Fruit fly (Drosophila melanogaster) whole organism, adult: Measurements from ENCODE around the gene AdoR.

Source experiments
- CG11617 ChIP-seq: fragments of 200-800 bp; sonication (Bioruptor generic); optimal IDR thresholded peaks from 2 replicates; lab custom pipeline; 2017; ENCODE audit warnings: mild to moderate bottlenecking, missing biosample characterization, missing genetic modification reagents, missing genetic modification characterization
- CG12768 ChIP-seq: fragments of 200-800 bp; sonication (Bioruptor generic); optimal IDR thresholded peaks from 2 replicates; lab custom pipeline; 2017; ENCODE audit warnings: missing biosample characterization, missing genetic modification characterization, mild to moderate bottlenecking, moderate library complexity, missing genetic modification reagents
- CG14711 ChIP-seq: fragments of 200-800 bp; sonication (Bioruptor generic); optimal IDR thresholded peaks from 2 replicates; lab custom pipeline; 2018; ENCODE audit warnings: missing biosample characterization, mild to moderate bottlenecking, missing genetic modification characterization, moderate library complexity
- CG1620 ChIP-seq: fragments of 200-800 bp; sonication (Bioruptor generic); optimal IDR thresholded peaks from 2 replicates; lab custom pipeline; 2016; ENCODE audit warnings: missing biosample characterization, missing genetic modification characterization
- CG33017 ChIP-seq: fragments of 200-800 bp; sonication (Bioruptor generic); optimal IDR thresholded peaks from 2 replicates; lab custom pipeline; 2018; ENCODE audit warnings: missing biosample characterization, mild to moderate bottlenecking, missing genetic modification characterization, moderate library complexity
- CG5204 ChIP-seq: fragments of 200-800 bp; sonication (Bioruptor generic); optimal IDR thresholded peaks from 2 replicates; lab custom pipeline; 2016; ENCODE audit warnings: missing biosample characterization, missing genetic modification characterization
- CG7045 ChIP-seq: fragments of 200-800 bp; sonication (Bioruptor generic); optimal IDR thresholded peaks from 2 replicates; lab custom pipeline; 2017; ENCODE audit warnings: missing biosample characterization, mild to moderate bottlenecking, missing genetic modification characterization
- CG7101 ChIP-seq: fragments of 200-800 bp; sonication (Bioruptor generic); optimal IDR thresholded peaks from 2 replicates; lab custom pipeline; 2018; ENCODE audit warnings: missing biosample characterization, mild to moderate bottlenecking, missing genetic modification characterization, moderate library complexity
- Clk ChIP-seq: fragments of 200-800 bp; sonication (Bioruptor generic); optimal IDR thresholded peaks from 2 replicates; lab custom pipeline; 2017; ENCODE audit warnings: missing biosample characterization, missing genetic modification characterization
- Crg-1 ChIP-seq: fragments of 200-800 bp; sonication (Bioruptor generic); optimal IDR thresholded peaks from 2 replicates; lab custom pipeline; 2016; ENCODE audit warnings: missing biosample characterization, missing genetic modification characterization
- Hr96 ChIP-seq: fragments of 200-800 bp; sonication (Bioruptor generic); optimal IDR thresholded peaks from 2 replicates; lab custom pipeline; 2016; ENCODE audit warnings: missing biosample characterization, missing genetic modification characterization
- Mnt ChIP-seq: fragments of 200-800 bp; sonication (Bioruptor generic); optimal IDR thresholded peaks from 2 replicates; lab custom pipeline; 2016; ENCODE audit warnings: missing biosample characterization, mild to moderate bottlenecking, missing genetic modification characterization
- bab1 ChIP-seq: fragments of 200-800 bp; sonication (Bioruptor generic); optimal IDR thresholded peaks from 3 replicates; lab custom pipeline; 2019; ENCODE audit warnings: missing biosample characterization, mild to moderate bottlenecking, missing genetic modification characterization, moderate library complexity
- cic ChIP-seq: fragments of 200-800 bp; sonication (Bioruptor generic); optimal IDR thresholded peaks from 2 replicates; lab custom pipeline; 2017; ENCODE audit warnings: missing biosample characterization, mild to moderate bottlenecking, missing genetic modification characterization, moderate library complexity
- cnc ChIP-seq, 2 experiments: fragments of >200 bp; optimal IDR thresholded peaks; 2 replicates each; lab custom pipeline; 2017
- kay ChIP-seq: fragments of 200-800 bp; sonication (Bioruptor generic); peaks from one replicate; lab custom pipeline; 2016; ENCODE audit warnings: missing biosample characterization, missing genetic modification characterization, borderline replicate concordance
- ovo ChIP-seq: fragments of 200-800 bp; sonication (Bioruptor generic); optimal IDR thresholded peaks from 2 replicates; lab custom pipeline; 2016; ENCODE audit warnings: missing biosample characterization, missing genetic modification characterization
- pad ChIP-seq: fragments of 200-800 bp; sonication (Bioruptor generic); optimal IDR thresholded peaks from 3 replicates; lab custom pipeline; 2017; ENCODE audit warnings: missing biosample characterization, missing genetic modification characterization, mild to moderate bottlenecking, moderate library complexity, missing genetic modification reagents
- tj ChIP-seq: fragments of 200-800 bp; sonication (Bioruptor generic); optimal IDR thresholded peaks from 3 replicates; lab custom pipeline; 2017; ENCODE audit warnings: missing biosample characterization, mild to moderate bottlenecking, missing genetic modification characterization, moderate library complexity
- toe ChIP-seq: fragments of 200-800 bp; sonication (Bioruptor generic); optimal IDR thresholded peaks from 2 replicates; lab custom pipeline; 2016; ENCODE audit warnings: missing biosample characterization, missing genetic modification characterization

AdoR gene

DNA sequence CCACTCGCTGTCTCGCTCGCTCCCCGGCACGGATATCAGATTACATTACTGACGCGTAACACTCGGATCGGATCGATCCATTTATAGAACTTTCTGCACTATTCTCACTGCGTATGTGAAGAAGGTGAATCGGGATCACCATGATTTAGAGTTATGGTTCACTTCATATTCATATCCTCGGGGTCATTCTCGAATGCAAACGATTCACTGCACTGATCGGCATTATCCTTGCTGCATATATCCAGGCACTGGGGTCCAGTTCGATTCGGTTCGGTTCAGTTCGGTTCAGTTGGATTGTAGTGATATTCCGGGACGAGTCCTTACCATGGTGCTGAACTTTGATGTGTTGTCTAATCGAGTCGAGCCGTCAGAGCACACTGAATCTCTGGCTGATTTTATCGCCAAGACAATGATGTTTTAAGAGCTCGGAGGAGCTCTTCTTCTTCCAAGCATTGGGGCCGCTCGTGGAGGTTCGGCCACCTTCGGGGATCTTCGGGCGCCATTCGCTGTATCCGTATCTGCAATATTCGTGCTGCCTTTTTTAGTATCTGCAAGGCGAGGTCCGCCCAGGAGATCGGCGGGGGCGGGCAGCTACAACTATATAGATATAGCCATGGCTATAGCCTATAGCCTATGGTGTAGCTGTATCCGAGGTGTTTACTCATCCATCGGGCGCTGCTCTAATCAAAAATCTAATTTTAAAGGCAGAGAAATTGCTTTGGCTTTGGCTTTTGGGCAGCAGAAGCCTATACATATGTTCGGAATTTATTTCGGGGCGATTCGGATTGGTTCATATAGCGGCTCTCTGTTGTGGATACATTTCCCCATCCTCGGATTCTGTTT, 25.0 kb upstream of the AdoR start, which contains the start of gene Mlc2:
Gene Mlc2, minus strand, starts transcription at position 392 of the 843 bp plus-strand sequence.
- TF ChIP-seq pad (GFP tag; lab: Kevin White, UChicago) (peak; percentile 42), CG1620 (no peak)

dm6 chr3R:30170671-30171667, 21.6 kb upstream of the AdoR start, which contains the start of gene Rsod:
Gene Rsod, minus strand, starts transcription at chr3R:30171207.
- TF ChIP-seq cic (GFP tag; lab: Kevin White, UChicago), result no peak
- no peak for TF ChIP-seq Mnt (GFP tag; lab: Kevin White, UChicago)
- no peak for TF ChIP-seq Clk (GFP tag; lab: Kevin White, UChicago)
- TF ChIP-seq Hr96 (GFP tag; lab: Kevin White, UChicago), result no peak
- no peak for TF ChIP-seq tj (GFP tag; lab: Kevin White, UChicago)
- no peak for TF ChIP-seq toe (GFP tag; lab: Kevin White, UChicago)
- no peak for TF ChIP-seq CG1620
- no peak for TF ChIP-seq CG7045 (GFP tag; lab: Kevin White, UChicago)
- no peak for TF ChIP-seq CG33017
- no peak for TF ChIP-seq CG5204 (GFP tag; lab: Kevin White, UChicago)
- TF ChIP-seq kay (GFP tag; lab: Kevin White, UChicago), result no peak
- no peak for TF ChIP-seq CG12768 (GFP tag; lab: Kevin White, UChicago)
- TF ChIP-seq CG11617 (GFP tag; lab: Kevin White, UChicago), result no peak
- TF ChIP-seq Crg-1 (GFP tag; lab: Kevin White, UChicago), result no peak
- TF ChIP-seq cnc (optimal IDR thresholded peaks at IDR 0.05; lab: Kevin White, UChicago), result no peak

DNA sequence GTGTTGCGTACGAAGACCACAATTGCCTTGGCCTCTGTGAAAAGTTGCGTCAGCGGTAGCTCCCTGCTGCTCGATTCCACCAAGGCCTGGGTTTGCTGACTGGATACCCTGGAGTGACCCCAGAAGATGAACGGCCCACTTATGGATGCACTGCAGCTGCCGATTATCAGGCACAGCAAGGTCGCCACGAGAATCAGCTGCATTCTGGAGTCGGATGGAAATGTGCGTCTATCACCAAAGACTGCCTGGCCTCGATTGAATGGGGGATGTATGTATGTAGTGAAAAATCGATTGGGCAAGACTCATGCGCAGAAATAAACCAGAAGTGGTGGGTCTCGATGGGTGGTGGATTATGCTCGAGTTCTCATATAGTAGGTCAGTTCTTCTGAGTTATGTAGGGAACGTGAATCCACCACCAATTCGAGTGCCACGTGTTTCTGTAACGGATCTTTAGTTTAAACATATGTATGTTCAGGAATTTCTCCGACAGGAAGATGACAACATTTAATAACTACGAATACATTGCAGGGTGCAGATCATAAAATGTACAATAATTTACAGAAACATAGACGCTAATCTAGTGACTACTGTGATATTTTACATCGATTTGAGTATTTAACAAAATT, 16.9 kb upstream of the AdoR start, which contains the start of gene VhaAC45RP:
Gene VhaAC45RP, minus strand, starts transcription at position 261 of the 626 bp plus-strand sequence.
- TF ChIP-seq CG33017 (no peak), bab1 (GFP tag; lab: Kevin White, UChicago) (no peak), CG5204 (GFP tag; lab: Kevin White, UChicago) (no peak), CG14711 (tag; lab: Kevin White, UChicago) (no peak), CG11617 (GFP tag; lab: Kevin White, UChicago) (no peak), Hr96 (GFP tag; lab: Kevin White, UChicago) (no peak), Crg-1 (GFP tag; lab: Kevin White, UChicago) (no peak), cnc (optimal IDR thresholded peaks at IDR 0.05; lab: Kevin White, UChicago) (no peak), kay (GFP tag; lab: Kevin White, UChicago) (no peak), tj (GFP tag; lab: Kevin White, UChicago) (no peak), CG7045 (GFP tag; lab: Kevin White, UChicago) (no peak), CG1620 (no peak), cic (GFP tag; lab: Kevin White, UChicago) (no peak), CG12768 (GFP tag; lab: Kevin White, UChicago) (no peak), Mnt (GFP tag; lab: Kevin White, UChicago) (no peak), CG7101 (tag; lab: Kevin White, UChicago) (no peak), toe (GFP tag; lab: Kevin White, UChicago) (no peak)

dm6 chr3R:30164162-30164561, 14.8 kb upstream of the AdoR start:
- no peak for TF ChIP-seq bab1 (GFP tag; lab: Kevin White, UChicago)
- TF ChIP-seq CG12768 (GFP tag; lab: Kevin White, UChicago), result no peak
- TF ChIP-seq CG7045 (GFP tag; lab: Kevin White, UChicago), result no peak
- no peak for TF ChIP-seq CG7101 (tag; lab: Kevin White, UChicago)
- no peak for TF ChIP-seq Mnt (GFP tag; lab: Kevin White, UChicago)
- no peak for TF ChIP-seq CG1620
- no peak for TF ChIP-seq CG11617 (GFP tag; lab: Kevin White, UChicago)
- no peak for TF ChIP-seq tj (GFP tag; lab: Kevin White, UChicago)
- no peak for TF ChIP-seq CG33017
- no peak for TF ChIP-seq cnc (optimal IDR thresholded peaks at IDR 0.05; lab: Kevin White, UChicago)
- no peak for TF ChIP-seq CG14711 (tag; lab: Kevin White, UChicago)
- TF ChIP-seq Hr96 (GFP tag; lab: Kevin White, UChicago), result no peak
- TF ChIP-seq cic (GFP tag; lab: Kevin White, UChicago), result no peak
- TF ChIP-seq toe (GFP tag; lab: Kevin White, UChicago), result no peak
- TF ChIP-seq kay (GFP tag; lab: Kevin White, UChicago), result no peak
- no peak for TF ChIP-seq pad (GFP tag; lab: Kevin White, UChicago)
- no peak for TF ChIP-seq Crg-1 (GFP tag; lab: Kevin White, UChicago)

DNA sequence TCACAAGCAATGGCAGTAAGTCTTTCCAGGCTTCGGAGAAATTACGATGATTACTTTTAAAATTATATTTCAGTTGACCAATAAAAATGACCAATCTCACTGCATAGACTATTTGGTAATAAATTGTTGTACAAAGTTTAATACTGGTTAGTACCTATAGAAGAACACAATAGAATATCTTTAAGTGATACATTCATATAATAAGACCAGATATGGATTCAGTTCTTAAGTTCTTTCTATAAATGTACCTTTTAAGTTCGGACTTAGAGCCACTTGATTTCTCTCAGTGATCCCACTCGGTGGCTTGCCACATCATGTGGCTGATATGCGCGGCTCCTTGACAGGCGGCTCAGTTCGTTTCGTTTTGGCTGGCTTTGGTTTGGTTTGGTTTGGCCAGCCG, 13.8 kb upstream of the AdoR start:
- no peak for TF ChIP-seq CG11617 (GFP tag; lab: Kevin White, UChicago)
- TF ChIP-seq kay (GFP tag; lab: Kevin White, UChicago), result no peak
- TF ChIP-seq ovo, result no peak
- TF ChIP-seq CG12768 (GFP tag; lab: Kevin White, UChicago), result no peak
